Fruit fly (Drosophila melanogaster) S2 (cell line): ENCODE measurements around the gene CG12355.

Experiments
- CG8478 ChIP-seq: fragments of >200 bp; optimal IDR thresholded peaks from 2 replicates; lab custom pipeline; 2018
- CTCF ChIP-seq, 2 experiments: fragments of >200 bp; optimal IDR thresholded peaks; 2 replicates each; lab custom pipeline; 2018

The CG12355 gene

dm6 chr3L:15533402-15534129, 38.2 kb upstream of the CG12355 start:
- TF ChIP-seq CG8478 (no peak), CTCF (optimal IDR thresholded peaks at IDR 0.05; lab: Kevin White, UChicago) (no peak)

- no peak for TF ChIP-seq CTCF (optimal IDR thresholded peaks at IDR 0.05; lab: Kevin White, UChicago)
- no peak for TF ChIP-seq CG8478
These were observed 37.1 kb upstream of the CG12355 start for dm6 chr3L:15532368-15533030.

- no peak for TF ChIP-seq CG8478
- TF ChIP-seq CTCF (optimal IDR thresholded peaks at IDR 0.05; lab: Kevin White, UChicago) = no peak
These were observed 36.3 kb upstream of the CG12355 start, which contains the start of gene CG43248 for dm6 chr3L:15531423-15532325. Gene CG43248 (minus strand): TSS chr3L:15531473.

dm6 chr3L:15530638-15531225, 35.4 kb upstream of the CG12355 start:
- no peak for TF ChIP-seq CG8478
- TF ChIP-seq CTCF (optimal IDR thresholded peaks at IDR 0.05; lab: Kevin White, UChicago) = no peak

dm6 chr3L:15530071-15530470, 34.7 kb upstream of the CG12355 start:
- TF ChIP-seq CTCF (optimal IDR thresholded peaks at IDR 0.05; lab: Kevin White, UChicago) = no peak
- no peak for TF ChIP-seq CG8478

- no peak for TF ChIP-seq CTCF (optimal IDR thresholded peaks at IDR 0.05; lab: Kevin White, UChicago)
- no peak for TF ChIP-seq CG8478
These were observed 33.8 kb upstream of the CG12355 start, which contains the start of gene obst-H for dm6 chr3L:15529143-15529542. Gene obst-H (minus strand): TSS chr3L:15529243.

- no peak for TF ChIP-seq CTCF (optimal IDR thresholded peaks at IDR 0.05; lab: Kevin White, UChicago)
- TF ChIP-seq CG8478 = no peak
These were observed 32.7 kb upstream of the CG12355 start, which contains the start of gene CG42728 for dm6 chr3L:15528096-15528495. Gene CG42728 (minus strand): TSS chr3L:15528196.

- TF ChIP-seq CTCF (optimal IDR thresholded peaks at IDR 0.05; lab: Kevin White, UChicago) (no peak), CG8478 (no peak)
These were observed 32.1 kb upstream of the CG12355 start, which contains the start of gene CG42729 for dm6 chr3L:15527416-15527815. Gene CG42729 (minus strand): TSS chr3L:15527516.

- no peak for TF ChIP-seq CTCF (optimal IDR thresholded peaks at IDR 0.05; lab: Kevin White, UChicago)
- TF ChIP-seq CG8478 = no peak
These were observed 31.4 kb upstream of the CG12355 start, which contains the start of gene CG33985 for dm6 chr3L:15526712-15527111. Gene CG33985 (minus strand): TSS chr3L:15526812.

- TF ChIP-seq CG8478 (no peak), CTCF (optimal IDR thresholded peaks at IDR 0.05; lab: Kevin White, UChicago) (no peak)
These were observed 29.8 kb upstream of the CG12355 start, which contains the start of gene CG33986 for dm6 chr3L:15525153-15525552. Gene CG33986 (minus strand): TSS chr3L:15525253.

- TF ChIP-seq CTCF (optimal IDR thresholded peaks at IDR 0.05; lab: Kevin White, UChicago) (no peak), CG8478 (no peak)
These were observed 28.5 kb upstream of the CG12355 start, which contains the start of gene CG7945 for dm6 chr3L:15523806-15524346. Gene CG7945 (minus strand): TSS chr3L:15524137.

- no peak for TF ChIP-seq CTCF (optimal IDR thresholded peaks at IDR 0.05; lab: Kevin White, UChicago)
- no peak for TF ChIP-seq CG8478
These were observed 25.0 kb upstream of the CG12355 start, which contains the start of gene yellow-k for dm6 chr3L:15520320-15520719. Gene yellow-k (plus strand): TSS chr3L:15520620.

dm6 chr3L:15519920-15520319, 24.6 kb upstream of the CG12355 start:
- TF ChIP-seq CTCF (optimal IDR thresholded peaks at IDR 0.05; lab: Kevin White, UChicago) = no peak
- no peak for TF ChIP-seq CG8478

dm6 chr3L:15519492-15519891, 24.1 kb upstream of the CG12355 start, which contains the start of gene mex1:
Gene mex1 (minus strand): TSS chr3L:15519592.
- TF ChIP-seq CG8478 = no peak
- no peak for TF ChIP-seq CTCF (optimal IDR thresholded peaks at IDR 0.05; lab: Kevin White, UChicago)
